Fruit fly (Drosophila melanogaster): ENCODE measurements around the gene CG14321.

- TF ChIP-seq ERR (GFP tag; optimal IDR thresholded peaks at IDR 0.05) (no peak), crc (GFP tag; optimal IDR thresholded peaks at IDR 0.05) (no peak), CG14014 (GFP tag; IDR thresholded peaks at IDR 0.05) (no peak), CG15601 (tag; optimal IDR thresholded peaks at IDR 0.05) (no peak)
Measured at dm6 chr3R:17762261-17762660, 28.9 kb downstream of the CG14321 start.
